Fruit fly (Drosophila melanogaster) whole organism, embryonic: ENCODE results near the gene Prim2.

Experiments used
- Atf-2 ChIP-seq: fragments of 200-800 bp; sonication (Bioruptor generic); optimal IDR thresholded peaks from 2 replicates; lab custom pipeline; 2016; ENCODE audit warnings: missing biosample characterization, missing genetic modification characterization
- Dek ChIP-seq: fragments of 200-800 bp; sonication (Bioruptor generic); optimal IDR thresholded peaks from 3 replicates; lab custom pipeline; 2019; ENCODE audit warnings: missing biosample characterization, mild to moderate bottlenecking, missing genetic modification characterization, moderate library complexity

DNA sequence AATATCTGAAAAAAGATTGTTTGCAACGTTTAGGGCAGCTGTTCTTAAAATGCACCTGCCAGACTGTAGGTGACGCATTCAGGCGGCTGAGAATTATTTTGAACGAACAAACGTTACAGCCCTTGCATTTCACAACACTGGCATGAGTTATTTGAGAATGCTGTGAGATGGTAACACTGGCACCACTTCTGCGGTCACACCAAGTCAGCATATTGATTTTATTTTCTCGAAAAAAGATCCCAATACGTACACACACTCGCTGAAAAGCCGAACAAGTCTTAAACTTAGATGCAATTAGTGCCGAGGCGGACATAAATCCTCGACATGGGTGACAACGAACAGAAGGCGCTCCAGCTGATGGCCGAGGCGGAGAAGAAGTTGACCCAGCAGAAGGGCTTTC is 47.9 kb downstream of the Prim2 start, which contains the start of gene alphaSnap:
- TF ChIP-seq Atf-2 (GFP tag; lab: Kevin White, UChicago): no peak
- no peak for TF ChIP-seq Dek
